Fruit fly (Drosophila melanogaster) whole organism, embryonic: ENCODE measurements around the gene CG7378.

ENCODE experiments used
- Aef1 ChIP-seq: fragments of 200-800 bp; sonication (Bioruptor generic); IDR thresholded peaks from 3 replicates; pipeline ENCODE4 v1.3.6; 2022; ENCODE audit warnings: missing biosample characterization, missing genetic modification characterization
- Atf-2 ChIP-seq: fragments of 200-800 bp; sonication (Bioruptor generic); optimal IDR thresholded peaks from 2 replicates; lab custom pipeline; 2016; ENCODE audit warnings: missing biosample characterization, missing genetic modification characterization
- Atf3 ChIP-seq: fragments of 200-800 bp; sonication (Bioruptor generic); optimal IDR thresholded peaks from 3 replicates; lab custom pipeline; 2016; ENCODE audit warnings: missing biosample characterization, missing genetic modification characterization
- Atf6 ChIP-seq: fragments of 200-800 bp; sonication (Bioruptor generic); IDR thresholded peaks from 2 replicates; pipeline ENCODE4 v1.3.6; 2022; ENCODE audit warnings: missing biosample characterization, missing genetic modification characterization
- C15 ChIP-seq: fragments of 200-800 bp; sonication (Bioruptor generic); IDR thresholded peaks from 3 replicates; pipeline ENCODE4 v1.3.6; 2022; ENCODE audit warnings: missing biosample characterization, missing genetic modification characterization
- CG13424 ChIP-seq: fragments of 200-800 bp; sonication (Bioruptor generic); optimal IDR thresholded peaks from 2 replicates; lab custom pipeline; 2019; ENCODE audit warnings: missing biosample characterization, mild to moderate bottlenecking, missing genetic modification characterization, moderate library complexity
- CG16815 ChIP-seq: fragments of 200-800 bp; sonication (Bioruptor generic); optimal IDR thresholded peaks from 3 replicates; lab custom pipeline; 2017; ENCODE audit warnings: missing biosample characterization, mild to moderate bottlenecking, missing genetic modification characterization
- CG17802 ChIP-seq: fragments of 200-800 bp; sonication (Bioruptor generic); optimal IDR thresholded peaks from 2 replicates; lab custom pipeline; 2018; ENCODE audit warnings: missing biosample characterization, mild to moderate bottlenecking, missing genetic modification characterization, moderate library complexity
- CG17829 ChIP-seq: fragments of 200-800 bp; optimal IDR thresholded peaks from 2 replicates; lab custom pipeline; 2019; ENCODE audit warnings: missing biosample characterization, mild to moderate bottlenecking, missing genetic modification characterization, moderate library complexity
- CG18476 ChIP-seq: fragments of 200-800 bp; sonication (Bioruptor generic); optimal IDR thresholded peaks from 2 replicates; lab custom pipeline; 2016; ENCODE audit warnings: missing biosample characterization, mild to moderate bottlenecking, missing genetic modification characterization
- CG2116 ChIP-seq: fragments of 200-800 bp; sonication (Bioruptor generic); optimal IDR thresholded peaks from 3 replicates; lab custom pipeline; 2018; ENCODE audit warnings: missing biosample characterization, mild to moderate bottlenecking, missing genetic modification characterization
- CG31441 ChIP-seq: fragments of 200-800 bp; sonication (Bioruptor generic); IDR thresholded peaks from 2 replicates; pipeline ENCODE4 v1.3.6; 2022; ENCODE audit warnings: missing biosample characterization, missing genetic modification characterization
- CG3726 ChIP-seq: fragments of 200-800 bp; sonication (Bioruptor generic); IDR thresholded peaks from 3 replicates; pipeline ENCODE4, ENCODE4 v1.3.6; 2022; ENCODE audit warnings: missing biosample characterization, missing genetic modification characterization
- CG6683 ChIP-seq: fragments of 200-800 bp; sonication (Bioruptor generic); optimal IDR thresholded peaks from 2 replicates; lab custom pipeline; 2017; ENCODE audit warnings: missing biosample characterization, mild to moderate bottlenecking, missing genetic modification characterization, missing genetic modification reagents
- CG6791 ChIP-seq: fragments of 200-800 bp; sonication (Bioruptor generic); IDR thresholded peaks from 3 replicates; pipeline ENCODE4 v1.3.6; 2022; ENCODE audit warnings: missing biosample characterization, missing genetic modification characterization; ENCODE audit not compliant: partially characterized antibody
- CG8944 ChIP-seq: fragments of 200-800 bp; sonication (Bioruptor generic); optimal IDR thresholded peaks from 3 replicates; lab custom pipeline; 2016; ENCODE audit warnings: missing biosample characterization, missing genetic modification characterization
- CHES-1-like ChIP-seq: fragments of 200-800 bp; sonication (Bioruptor generic); optimal IDR thresholded peaks from 2 replicates; lab custom pipeline; 2016; ENCODE audit warnings: missing biosample characterization, missing genetic modification characterization
- D19B ChIP-seq: fragments of 200-800 bp; sonication (Bioruptor generic); optimal IDR thresholded peaks from 2 replicates; lab custom pipeline; 2017; ENCODE audit warnings: missing biosample characterization, mild to moderate bottlenecking, missing genetic modification characterization
- Dfd ChIP-seq, 2 experiments: fragments of >200 bp; optimal IDR thresholded peaks; 2 replicates each; lab custom pipeline; 2017; ENCODE audit warnings: missing biosample characterization in 2 of 2, missing genetic modification characterization in 2 of 2
- Doc2 ChIP-seq: fragments of 200-800 bp; sonication (Bioruptor generic); IDR thresholded peaks from 2 replicates; pipeline ENCODE4 v1.3.6; 2022; ENCODE audit warnings: missing biosample characterization, missing genetic modification characterization
- E2f1 ChIP-seq: fragments of 200-800 bp; sonication (Bioruptor generic); IDR thresholded peaks from 2 replicates; pipeline ENCODE4 v1.3.6; 2022; ENCODE audit warnings: missing biosample characterization, missing genetic modification characterization
- E2f2 ChIP-seq: fragments of 200-800 bp; sonication (Bioruptor generic); IDR thresholded peaks from 2 replicates; pipeline ENCODE4 v1.3.6; 2022; ENCODE audit warnings: missing biosample characterization, missing genetic modification characterization
- GATAe ChIP-seq: fragments of 200-800 bp; sonication (Bioruptor generic); conservative IDR thresholded peaks from 2 replicates; pipeline ENCODE4 v1.3.6; 2022; ENCODE audit warnings: missing biosample characterization, missing genetic modification characterization
- H15 ChIP-seq: fragments of 200-800 bp; sonication (Bioruptor generic); IDR thresholded peaks from 3 replicates; pipeline ENCODE4 v1.3.6; 2022; ENCODE audit warnings: missing biosample characterization, missing genetic modification characterization
- Hr78 ChIP-seq, 2 experiments: fragments of 200-800 bp in 1 of 2; fragments of >200 bp in 1 of 2; sonication (Bioruptor generic) in 1 of 2; optimal IDR thresholded peaks; 2 replicates each; lab custom pipeline; 2017 to 2019; ENCODE audit warnings: missing biosample characterization in 2 of 2, missing genetic modification characterization in 2 of 2, mild to moderate bottlenecking in 1 of 2, moderate library complexity in 1 of 2
- Lpt ChIP-seq: fragments of >200 bp; optimal IDR thresholded peaks from 2 replicates; lab custom pipeline; 2018; ENCODE audit warnings: missing biosample characterization, missing genetic modification characterization
- MESR4 ChIP-seq: fragments of 200-800 bp; sonication (Bioruptor generic); optimal IDR thresholded peaks from 2 replicates; lab custom pipeline; 2018; ENCODE audit warnings: missing biosample characterization, mild to moderate bottlenecking, missing genetic modification characterization, moderate library complexity
- Optix ChIP-seq: fragments of 200-800 bp; sonication (Bioruptor generic); IDR thresholded peaks from 3 replicates; pipeline ENCODE4 v1.3.6; 2022; ENCODE audit warnings: missing biosample characterization, missing genetic modification characterization
- Trl ChIP-seq, 3 experiments: fragments of >200 bp in 2 of 3; fragments of 200-800 bp in 1 of 3; sonication (Bioruptor generic) in 1 of 3; optimal IDR thresholded peaks; 2 replicates in 1 of 3; 3 replicates in 2 of 3; lab custom pipeline; 2016 to 2017; ENCODE audit warnings: missing biosample characterization in 1 of 3, missing genetic modification characterization in 1 of 3
- ash1 ChIP-seq: fragments of 200-800 bp; sonication (Bioruptor generic); optimal IDR thresholded peaks from 2 replicates; lab custom pipeline; 2018; ENCODE audit warnings: missing biosample characterization, mild to moderate bottlenecking, missing genetic modification characterization
- bowl ChIP-seq: fragments of 200-800 bp; sonication (Bioruptor generic); IDR thresholded peaks from 2 replicates; pipeline ENCODE4 v1.3.6; 2022; ENCODE audit warnings: missing biosample characterization, missing genetic modification characterization
- cwo ChIP-seq: fragments of 200-800 bp; sonication (Bioruptor generic); optimal IDR thresholded peaks from 3 replicates; lab custom pipeline; 2017; ENCODE audit warnings: missing biosample characterization, missing genetic modification characterization, mild to moderate bottlenecking, moderate library complexity, missing genetic modification reagents
- dati ChIP-seq: fragments of 200-800 bp; sonication (Bioruptor generic); IDR thresholded peaks from 2 replicates; pipeline ENCODE4 v1.3.6; 2022; ENCODE audit warnings: missing biosample characterization, missing genetic modification characterization
- dmrt11E ChIP-seq: fragments of 200-800 bp; sonication (Bioruptor generic); optimal IDR thresholded peaks from 3 replicates; lab custom pipeline; 2018; ENCODE audit warnings: missing biosample characterization, mild to moderate bottlenecking, missing genetic modification characterization, moderate library complexity
- dysf ChIP-seq: fragments of 200-800 bp; sonication (Bioruptor generic); IDR thresholded peaks from 3 replicates; pipeline ENCODE4 v1.3.6; 2022; ENCODE audit warnings: missing biosample characterization, missing genetic modification characterization
- eve ChIP-seq, 2 experiments: fragments of >200 bp; optimal IDR thresholded peaks; 2 replicates each; lab custom pipeline; 2017; ENCODE audit warnings: missing biosample characterization in 2 of 2, missing genetic modification characterization in 2 of 2
- eyg ChIP-seq: fragments of 200-800 bp; sonication (Bioruptor generic); optimal IDR thresholded peaks from 3 replicates; lab custom pipeline; 2016; ENCODE audit warnings: missing biosample characterization, missing genetic modification characterization
- fd3F ChIP-seq: fragments of 200-800 bp; sonication (Bioruptor generic); optimal IDR thresholded peaks from 2 replicates; lab custom pipeline; 2018; ENCODE audit warnings: missing biosample characterization, mild to moderate bottlenecking, missing genetic modification characterization, moderate library complexity
- fd96Cb ChIP-seq: fragments of 200-800 bp; sonication (Bioruptor generic); optimal IDR thresholded peaks from 2 replicates; lab custom pipeline; 2018; ENCODE audit warnings: missing biosample characterization, mild to moderate bottlenecking, missing genetic modification characterization, moderate library complexity
- hb ChIP-seq: fragments of 200-800 bp; sonication (Bioruptor generic); IDR thresholded peaks from 3 replicates; pipeline ENCODE4 v1.3.6; 2022; ENCODE audit warnings: missing biosample characterization, missing genetic modification characterization; ENCODE audit not compliant: partially characterized antibody
- ken ChIP-seq: fragments of 200-800 bp; sonication (Bioruptor generic); IDR thresholded peaks from 3 replicates; pipeline ENCODE4 v1.3.6; 2022; ENCODE audit warnings: missing biosample characterization, missing genetic modification characterization
- kni ChIP-seq: fragments of 200-800 bp; sonication (Bioruptor generic); optimal IDR thresholded peaks from 3 replicates; lab custom pipeline; 2017; ENCODE audit warnings: mild to moderate bottlenecking, missing biosample characterization, missing genetic modification reagents, missing genetic modification characterization
- nmo ChIP-seq: fragments of 200-800 bp; sonication (Bioruptor generic); optimal IDR thresholded peaks from 2 replicates; lab custom pipeline; 2018; ENCODE audit warnings: missing biosample characterization, mild to moderate bottlenecking, missing genetic modification characterization, moderate library complexity
- nom ChIP-seq: fragments of 200-800 bp; sonication (Bioruptor generic); optimal IDR thresholded peaks from 2 replicates; lab custom pipeline; 2017; ENCODE audit warnings: missing biosample characterization, missing genetic modification characterization, mild to moderate bottlenecking, moderate library complexity, missing genetic modification reagents
- pnt ChIP-seq: fragments of 200-800 bp; sonication (Bioruptor generic); optimal IDR thresholded peaks from 3 replicates; lab custom pipeline; 2016; ENCODE audit warnings: missing biosample characterization, missing genetic modification characterization
- repo ChIP-seq: fragments of 200-800 bp; sonication (Bioruptor generic); optimal IDR thresholded peaks from 2 replicates; lab custom pipeline; 2016; ENCODE audit warnings: missing biosample characterization, missing genetic modification characterization
- sima ChIP-seq: fragments of 200-800 bp; sonication (Bioruptor generic); optimal IDR thresholded peaks from 2 replicates; lab custom pipeline; 2016; ENCODE audit warnings: missing biosample characterization, missing genetic modification characterization
- slp2 ChIP-seq: fragments of 200-800 bp; sonication (Bioruptor generic); optimal IDR thresholded peaks from 2 replicates; lab custom pipeline; 2016; ENCODE audit warnings: missing biosample characterization, missing genetic modification characterization
- stc ChIP-seq: fragments of 200-800 bp; sonication (Bioruptor generic); IDR thresholded peaks from 2 replicates; pipeline ENCODE4 v1.3.6; 2022; ENCODE audit warnings: missing biosample characterization, missing genetic modification characterization
- tap ChIP-seq: fragments of 200-800 bp; optimal IDR thresholded peaks from 3 replicates; lab custom pipeline; 2019; ENCODE audit warnings: missing biosample characterization, mild to moderate bottlenecking, missing genetic modification characterization, moderate library complexity
- tin ChIP-seq: fragments of 200-800 bp; sonication (Bioruptor generic); optimal IDR thresholded peaks from 3 replicates; lab custom pipeline; 2016; ENCODE audit warnings: missing biosample characterization, missing genetic modification characterization
- tio ChIP-seq: fragments of 200-800 bp; sonication (Bioruptor generic); optimal IDR thresholded peaks from 2 replicates; lab custom pipeline; 2017; ENCODE audit warnings: missing biosample characterization, missing genetic modification characterization, inconsistent platforms

CG7378 gene

DNA sequence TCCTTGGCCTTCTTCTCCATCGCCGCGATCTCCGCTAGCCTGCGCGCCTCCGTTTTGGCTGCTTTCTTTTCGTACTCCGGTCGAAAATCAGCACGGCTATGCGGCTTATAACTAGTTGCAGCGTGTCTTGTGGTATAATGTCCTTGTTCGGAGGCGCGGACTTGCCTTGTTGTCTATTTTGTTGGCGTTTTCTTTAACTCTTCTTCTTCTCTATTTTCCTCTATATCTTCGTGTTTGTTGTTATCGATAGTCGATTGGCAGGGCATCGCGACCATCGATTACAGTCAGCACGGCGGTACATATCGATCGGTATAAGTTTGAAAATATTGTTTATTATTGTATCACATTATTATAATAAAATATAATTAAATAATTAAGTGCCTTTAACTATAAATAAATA lies 6.8 kb upstream of the CG7378 start, which contains the start of gene Flacc (continued):
- TF ChIP-seq Aef1 (GFP tag; lab: Robert Waterston, UW) (no peak), CG13424 (tag; lab: Kevin White, UChicago) (no peak), Doc2 (GFP tag; lab: Robert Waterston, UW) (no peak), CG17802 (no peak), pnt (GFP tag; lab: Kevin White, UChicago) (no peak), bowl (GFP tag; lab: Robert Waterston, UW) (no peak), tap (no peak), D19B (GFP tag; lab: Kevin White, UChicago) (no peak), slp2 (GFP tag; lab: Kevin White, UChicago) (no peak), C15 (GFP tag; lab: Robert Waterston, UW) (no peak), Dfd (GFP tag; optimal IDR thresholded peaks at IDR 0.05; lab: Kevin White, UChicago) (no peak), stc (no peak), nmo (GFP tag; lab: Kevin White, UChicago) (no peak), eyg (GFP tag; lab: Kevin White, UChicago) (no peak), tio (no peak), cwo (GFP tag; lab: Kevin White, UChicago) (no peak), E2f1 (GFP tag; lab: Robert Waterston, UW) (no peak), dmrt11E (tag; lab: Kevin White, UChicago) (no peak), kni (GFP tag; lab: Kevin White, UChicago) (no peak), CG8944 (GFP tag; lab: Kevin White, UChicago) (no peak), CG6791 (peak; percentile 90), CG31441 (GFP tag; lab: Robert Waterston, UW) (no peak), fd3F (no peak), H15 (GFP tag; lab: Robert Waterston, UW) (no peak), nom (GFP tag; lab: Kevin White, UChicago) (no peak), hb (GFP tag; lab: Robert Waterston, UW) (peak; percentile 70), Trl (optimal IDR thresholded peaks at IDR 0.05; lab: Kevin White, UChicago) (no peak), Trl (GFP tag; optimal IDR thresholded peaks at IDR 0.05; lab: Kevin White, UChicago) (no peak), Lpt (GFP tag; lab: Kevin White, UChicago) (no peak), Hr78 (GFP tag; optimal IDR thresholded peaks at IDR 0.05; lab: Kevin White, UChicago) (no peak), tin (GFP tag; lab: Kevin White, UChicago) (no peak), GATAe (GFP tag; lab: Robert Waterston, UW) (no peak), CG6683 (no peak), eve (GFP tag; optimal IDR thresholded peaks at IDR 0.05; lab: Kevin White, UChicago) (no peak), E2f2 (peak; percentile 85), fd96Cb (tag; lab: Kevin White, UChicago) (no peak), CG17829 (tag; lab: Kevin White, UChicago) (peak; percentile 22), repo (GFP tag; lab: Kevin White, UChicago) (no peak), Atf6 (no peak), sima (GFP tag; lab: Kevin White, UChicago) (no peak), CG18476 (no peak), Atf3 (no peak), ken (GFP tag; lab: Robert Waterston, UW) (no peak), MESR4 (GFP tag; lab: Kevin White, UChicago) (peak; percentile 79), dysf (no peak), Atf-2 (no peak), dati (GFP tag; lab: Robert Waterston, UW) (no peak), CHES-1-like (GFP tag; lab: Kevin White, UChicago) (no peak), CG3726 (GFP tag; lab: Robert Waterston, UW) (no peak), Optix (GFP tag; lab: Robert Waterston, UW) (no peak), CG16815 (GFP tag; lab: Kevin White, UChicago) (no peak), CG2116 (GFP tag; lab: Kevin White, UChicago) (peak; percentile 81), ash1 (GFP tag; lab: Kevin White, UChicago) (no peak)
